Fruit fly (Drosophila melanogaster) whole organism, embryonic: ENCODE results near the gene Plzf.

ENCODE experiments used
- Adf1 ChIP-seq: fragments of 200-800 bp; sonication (Bioruptor generic); IDR thresholded peaks from 2 replicates; pipeline ENCODE4 v1.3.6; 2022; ENCODE audit warnings: missing biosample characterization, missing genetic modification characterization
- Blimp-1 ChIP-seq: fragments of 200-800 bp; sonication (Bioruptor generic); optimal IDR thresholded peaks from 3 replicates; lab custom pipeline; 2018; ENCODE audit warnings: missing biosample characterization, missing genetic modification characterization, mild to moderate bottlenecking, moderate library complexity, missing genetic modification reagents
- BtbVII ChIP-seq: fragments of 200-800 bp; sonication (Bioruptor generic); optimal IDR thresholded peaks from 3 replicates; lab custom pipeline; 2017; ENCODE audit warnings: missing biosample characterization, mild to moderate bottlenecking, missing genetic modification characterization
- Bteb2 ChIP-seq: fragments of 200-800 bp; sonication (Bioruptor generic); optimal IDR thresholded peaks from 2 replicates; lab custom pipeline; 2016; ENCODE audit warnings: missing biosample characterization, missing genetic modification characterization
- CG10267 ChIP-seq: fragments of 200-800 bp; sonication (Bioruptor generic); optimal IDR thresholded peaks from 2 replicates; lab custom pipeline; 2018; ENCODE audit warnings: missing biosample characterization, mild to moderate bottlenecking, missing genetic modification characterization, moderate library complexity
- CG10543 ChIP-seq: fragments of 200-800 bp; sonication (Bioruptor generic); optimal IDR thresholded peaks from 3 replicates; lab custom pipeline; 2017; ENCODE audit warnings: missing biosample characterization, mild to moderate bottlenecking, missing genetic modification characterization, moderate library complexity
- CG11085 ChIP-seq: fragments of 200-800 bp; sonication (Bioruptor generic); IDR thresholded peaks from 2 replicates; pipeline ENCODE4 v1.3.6; 2022; ENCODE audit warnings: missing biosample characterization, missing genetic modification characterization
- CG11398 ChIP-seq: fragments of 200-800 bp; sonication (Bioruptor generic); optimal IDR thresholded peaks from 2 replicates; lab custom pipeline; 2016; ENCODE audit warnings: missing biosample characterization, missing genetic modification characterization
- CG12104 ChIP-seq: fragments of 200-800 bp; sonication (Bioruptor generic); optimal IDR thresholded peaks from 3 replicates; lab custom pipeline; 2016; ENCODE audit warnings: missing biosample characterization, missing genetic modification characterization
- CG1647 ChIP-seq: fragments of 200-800 bp; sonication (Bioruptor generic); optimal IDR thresholded peaks from 3 replicates; lab custom pipeline; 2016; ENCODE audit warnings: missing biosample characterization, missing genetic modification characterization
- CG31388 ChIP-seq: fragments of 200-800 bp; sonication (Bioruptor generic); optimal IDR thresholded peaks from 2 replicates; lab custom pipeline; 2016; ENCODE audit warnings: missing biosample characterization, missing genetic modification characterization
- CG32767 ChIP-seq: fragments of 200-800 bp; sonication (Bioruptor generic); IDR thresholded peaks from 2 replicates; pipeline ENCODE4 v1.3.6; 2022; ENCODE audit warnings: missing biosample characterization, missing genetic modification characterization
- CG33557 ChIP-seq: fragments of 200-800 bp; sonication (Bioruptor generic); optimal IDR thresholded peaks from 2 replicates; lab custom pipeline; 2019; ENCODE audit warnings: missing biosample characterization, mild to moderate bottlenecking, missing genetic modification characterization, moderate library complexity
- CG3847 ChIP-seq: fragments of 200-800 bp; sonication (Bioruptor generic); IDR thresholded peaks from 2 replicates; pipeline ENCODE4 v1.3.6; 2022; ENCODE audit warnings: missing biosample characterization, missing genetic modification characterization
- CG5180 ChIP-seq: fragments of 200-800 bp; sonication (Bioruptor generic); optimal IDR thresholded peaks from 3 replicates; lab custom pipeline; 2017; ENCODE audit warnings: missing biosample characterization, missing genetic modification characterization, mild to moderate bottlenecking, moderate library complexity, missing genetic modification reagents
- CG6683 ChIP-seq: fragments of 200-800 bp; sonication (Bioruptor generic); optimal IDR thresholded peaks from 2 replicates; lab custom pipeline; 2017; ENCODE audit warnings: missing biosample characterization, mild to moderate bottlenecking, missing genetic modification characterization, missing genetic modification reagents
- CG6765 ChIP-seq: fragments of 200-800 bp; sonication (Bioruptor generic); optimal IDR thresholded peaks from 3 replicates; lab custom pipeline; 2017; ENCODE audit warnings: missing biosample characterization, mild to moderate bottlenecking, missing genetic modification characterization
- CG8388 ChIP-seq: fragments of 200-800 bp; sonication (Bioruptor generic); optimal IDR thresholded peaks from 2 replicates; lab custom pipeline; 2019; ENCODE audit warnings: missing biosample characterization, mild to moderate bottlenecking, missing genetic modification characterization, moderate library complexity
- CG8944 ChIP-seq: fragments of 200-800 bp; sonication (Bioruptor generic); optimal IDR thresholded peaks from 3 replicates; lab custom pipeline; 2016; ENCODE audit warnings: missing biosample characterization, missing genetic modification characterization
- CG9817 ChIP-seq: fragments of 200-800 bp; sonication (Bioruptor generic); optimal IDR thresholded peaks from 2 replicates; lab custom pipeline; 2018; ENCODE audit warnings: missing biosample characterization, mild to moderate bottlenecking, missing genetic modification characterization, moderate library complexity
- CrebB ChIP-seq: fragments of 200-800 bp; sonication (Bioruptor generic); optimal IDR thresholded peaks from 3 replicates; lab custom pipeline; 2018; ENCODE audit warnings: missing biosample characterization, mild to moderate bottlenecking, missing genetic modification characterization
- Dfd ChIP-seq, 2 experiments: fragments of >200 bp; optimal IDR thresholded peaks; 2 replicates each; lab custom pipeline; 2017; ENCODE audit warnings: missing biosample characterization in 2 of 2, missing genetic modification characterization in 2 of 2
- Dip3 ChIP-seq: fragments of 200-800 bp; sonication (Bioruptor generic); optimal IDR thresholded peaks from 3 replicates; lab custom pipeline; 2016; ENCODE audit warnings: missing biosample characterization, missing genetic modification characterization
- Dref ChIP-seq: fragments of 200-800 bp; sonication (Bioruptor generic); IDR thresholded peaks from 2 replicates; pipeline ENCODE4 v1.3.6; 2022; ENCODE audit warnings: missing biosample characterization, missing genetic modification characterization
- ERR ChIP-seq: fragments of 200-800 bp; sonication (Bioruptor generic); optimal IDR thresholded peaks from 2 replicates; lab custom pipeline; 2016; ENCODE audit warnings: missing biosample characterization, missing genetic modification characterization
- Ravus ChIP-seq: fragments of 200-800 bp; sonication (Bioruptor generic); IDR thresholded peaks from 2 replicates; pipeline ENCODE4 v1.3.6; 2022; ENCODE audit warnings: missing biosample characterization, missing genetic modification characterization
- Side ChIP-seq: fragments of 200-800 bp; sonication (Bioruptor generic); optimal IDR thresholded peaks from 2 replicates; lab custom pipeline; 2016; ENCODE audit warnings: missing biosample characterization, missing genetic modification characterization
- Sox100B ChIP-seq: fragments of 200-800 bp; sonication (Bioruptor generic); optimal IDR thresholded peaks from 3 replicates; lab custom pipeline; 2018; ENCODE audit warnings: missing biosample characterization, mild to moderate bottlenecking, missing genetic modification characterization
- aop ChIP-seq: fragments of 200-800 bp; sonication (Bioruptor generic); IDR thresholded peaks from 2 replicates; pipeline ENCODE4 v1.3.6; 2022; ENCODE audit warnings: missing biosample characterization, missing genetic modification characterization
- da ChIP-seq: fragments of 200-800 bp; sonication (Bioruptor generic); optimal IDR thresholded peaks from 2 replicates; lab custom pipeline; 2016; ENCODE audit warnings: missing biosample characterization, missing genetic modification characterization
- disco-r ChIP-seq: fragments of 200-800 bp; sonication (Bioruptor generic); optimal IDR thresholded peaks from 2 replicates; lab custom pipeline; 2016; ENCODE audit warnings: missing biosample characterization, missing genetic modification characterization
- ems ChIP-seq: fragments of 200-800 bp; sonication (Bioruptor generic); optimal IDR thresholded peaks from 3 replicates; lab custom pipeline; 2016; ENCODE audit warnings: missing biosample characterization, missing genetic modification characterization
- fd64A ChIP-seq: fragments of 200-800 bp; sonication (Bioruptor generic); optimal IDR thresholded peaks from 3 replicates; lab custom pipeline; 2018; ENCODE audit warnings: missing biosample characterization, mild to moderate bottlenecking, missing genetic modification characterization
- fd96Cb ChIP-seq: fragments of 200-800 bp; sonication (Bioruptor generic); optimal IDR thresholded peaks from 2 replicates; lab custom pipeline; 2018; ENCODE audit warnings: missing biosample characterization, mild to moderate bottlenecking, missing genetic modification characterization, moderate library complexity
- gcm ChIP-seq: fragments of 200-800 bp; sonication (Bioruptor generic); optimal IDR thresholded peaks from 2 replicates; lab custom pipeline; 2019; ENCODE audit warnings: missing biosample characterization, mild to moderate bottlenecking, missing genetic modification characterization, moderate library complexity
- gsb ChIP-seq: fragments of 200-800 bp; sonication (Bioruptor generic); IDR thresholded peaks from 2 replicates; pipeline ENCODE4 v1.3.6; 2022; ENCODE audit warnings: missing biosample characterization, missing genetic modification characterization
- hbn ChIP-seq: fragments of 200-800 bp; sonication (Bioruptor generic); IDR thresholded peaks from 2 replicates; pipeline ENCODE4 v1.3.6; 2022; ENCODE audit warnings: missing biosample characterization, missing genetic modification characterization; ENCODE audit not compliant: partially characterized antibody
- hkb ChIP-seq, 2 experiments: fragments of 200-800 bp in 1 of 2; fragments of >200 bp in 1 of 2; sonication (Bioruptor generic) in 1 of 2; IDR thresholded peaks in 1 of 2; optimal IDR thresholded peaks in 1 of 2; 2 replicates each; pipeline versions ENCODE4 v1.3.6 to Lab custom; 2017 to 2022; ENCODE audit warnings: missing biosample characterization in 1 of 2, missing genetic modification characterization in 1 of 2
- kay ChIP-seq: fragments of 200-800 bp; sonication (Bioruptor generic); optimal IDR thresholded peaks from 2 replicates; lab custom pipeline; 2016; ENCODE audit warnings: missing biosample characterization, missing genetic modification characterization
- ken ChIP-seq: fragments of 200-800 bp; sonication (Bioruptor generic); IDR thresholded peaks from 3 replicates; pipeline ENCODE4 v1.3.6; 2022; ENCODE audit warnings: missing biosample characterization, missing genetic modification characterization
- otp ChIP-seq: fragments of 200-800 bp; sonication (Bioruptor generic); IDR thresholded peaks from 3 replicates; pipeline ENCODE4, ENCODE4 v1.3.6; 2022; ENCODE audit warnings: missing biosample characterization, missing genetic modification characterization
- pfk ChIP-seq: fragments of 200-800 bp; sonication (Bioruptor generic); optimal IDR thresholded peaks from 2 replicates; lab custom pipeline; 2018; ENCODE audit warnings: missing biosample characterization, mild to moderate bottlenecking, missing genetic modification characterization, moderate library complexity
- prd ChIP-seq, 3 experiments: fragments of >200 bp in 2 of 3; fragments of 200-800 bp in 1 of 3; sonication (Bioruptor generic) in 1 of 3; optimal IDR thresholded peaks in 2 of 3; IDR thresholded peaks in 1 of 3; 2 replicates in 2 of 3; 3 replicates in 1 of 3; pipeline versions ENCODE4 v1.3.6 to Lab custom; 2017 to 2022; ENCODE audit warnings: missing biosample characterization in 1 of 3, missing genetic modification characterization in 1 of 3
- run ChIP-seq: fragments of 200-800 bp; sonication (Bioruptor generic); optimal IDR thresholded peaks from 3 replicates; lab custom pipeline; 2018; ENCODE audit warnings: missing biosample characterization, mild to moderate bottlenecking, missing genetic modification characterization
- sisA ChIP-seq: fragments of 200-800 bp; sonication (Bioruptor generic); IDR thresholded peaks from 2 replicates; pipeline ENCODE4 v1.3.6; 2022; ENCODE audit warnings: missing biosample characterization, missing genetic modification characterization
- sr ChIP-seq: fragments of 200-800 bp; sonication (Bioruptor generic); IDR thresholded peaks from 3 replicates; pipeline ENCODE4 v1.3.6; 2022; ENCODE audit warnings: missing biosample characterization, missing genetic modification characterization
- tio ChIP-seq: fragments of 200-800 bp; sonication (Bioruptor generic); optimal IDR thresholded peaks from 2 replicates; lab custom pipeline; 2017; ENCODE audit warnings: missing biosample characterization, missing genetic modification characterization, inconsistent platforms
- tll ChIP-seq, 2 experiments: fragments of 200-800 bp in 1 of 2; fragments of >200 bp in 1 of 2; sonication (Bioruptor generic) in 1 of 2; optimal IDR thresholded peaks; 2 replicates each; lab custom pipeline; 2017 to 2019; ENCODE audit warnings: missing biosample characterization in 2 of 2, missing genetic modification characterization in 2 of 2, mild to moderate bottlenecking in 1 of 2, moderate library complexity in 1 of 2
- z ChIP-seq: fragments of 200-800 bp; sonication (Bioruptor generic); IDR thresholded peaks from 3 replicates; pipeline ENCODE4 v1.3.6; 2022; ENCODE audit warnings: missing biosample characterization, missing genetic modification characterization

Plzf gene

DNA sequence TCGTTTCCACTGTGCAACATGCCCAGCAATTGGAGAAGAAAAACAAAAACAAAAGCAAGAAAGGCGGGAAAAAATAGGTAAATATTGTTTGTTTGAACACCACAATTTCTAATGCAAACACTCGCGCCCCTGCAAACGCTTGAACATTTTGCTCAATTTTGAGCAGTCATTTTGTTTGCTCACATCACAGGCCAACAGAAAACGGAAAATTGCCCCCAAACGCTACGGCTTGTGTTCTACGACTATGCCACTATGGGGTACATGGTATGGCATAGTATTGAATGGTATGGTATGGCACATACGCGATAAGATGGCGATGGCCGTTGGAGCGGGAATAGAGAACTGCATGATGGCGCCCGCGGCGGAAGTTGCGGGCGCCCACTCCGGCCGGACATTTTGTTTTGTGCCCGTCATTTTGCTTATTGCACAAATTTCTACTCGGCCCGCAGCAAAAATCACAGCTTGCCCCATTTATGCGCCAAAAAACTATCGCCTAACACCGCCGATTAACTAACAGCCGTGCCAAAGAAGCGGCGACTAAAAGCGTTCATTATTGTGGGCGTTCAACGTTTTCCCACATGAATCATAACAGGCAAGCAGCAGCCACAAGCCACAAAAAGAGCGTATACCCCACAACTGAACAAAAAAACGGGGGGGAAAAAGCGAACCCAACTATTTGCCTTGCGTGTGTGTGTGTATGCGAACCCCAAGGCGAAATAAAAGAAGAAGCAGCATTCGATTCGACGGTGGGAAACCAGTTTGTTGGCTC lies 44.3 kb downstream of the Plzf start (continued):
- TF ChIP-seq CG1647 (GFP tag; lab: Kevin White, UChicago) (peak; percentile 6), CG10267 (peak; percentile 10), ken (no peak), CG8388 (GFP tag; lab: Kevin White, UChicago) (peak; percentile 64), sisA (GFP tag; lab: Robert Waterston, UW) (no peak), CG12104 (peak; percentile 62), CG11398 (GFP tag; lab: Kevin White, UChicago) (peak; percentile 86), da (GFP tag; lab: Kevin White, UChicago) (no peak), CG6683 (GFP tag; lab: Kevin White, UChicago) (peak; percentile 69), fd96Cb (peak; percentile 2), Ravus (GFP tag; lab: Robert Waterston, UW) (no peak), fd64A (GFP tag; lab: Kevin White, UChicago) (peak; percentile 89), CG6765 (peak; percentile 36), Dfd (GFP tag; optimal IDR thresholded peaks at IDR 0.05; lab: Kevin White, UChicago) (no peak), sr (GFP tag; lab: Robert Waterston, UW) (no peak), ERR (peak; percentile 32), CG32767 (no peak), z (GFP tag; lab: Robert Waterston, UW) (no peak), gcm (GFP tag; lab: Kevin White, UChicago) (peak; percentile 68), CG33557 (GFP tag; lab: Kevin White, UChicago) (peak; percentile 93), CG10543 (peak; percentile 85), prd (optimal IDR thresholded peaks at IDR 0.05; lab: Kevin White, UChicago) (no peak), prd (GFP tag; IDR thresholded peaks at IDR 0.05; lab: Robert Waterston, UW) (no peak), Blimp-1 (GFP tag; lab: Kevin White, UChicago) (peak; percentile 47), Side (GFP tag; lab: Kevin White, UChicago) (peak; percentile 63), run (peak; percentile 77), Sox100B (GFP tag; lab: Kevin White, UChicago) (peak; percentile 72), kay (GFP tag; lab: Kevin White, UChicago) (peak; percentile 20), tio (GFP tag; lab: Kevin White, UChicago) (no peak), hbn (no peak), gsb (GFP tag; lab: Robert Waterston, UW) (no peak), CG31388 (GFP tag; lab: Kevin White, UChicago) (no peak), Adf1 (GFP tag; lab: Robert Waterston, UW) (no peak), CG3847 (no peak), CrebB (tag; lab: Kevin White, UChicago) (peak; percentile 85), disco-r (GFP tag; lab: Kevin White, UChicago) (peak; percentile 2), ems (GFP tag; lab: Kevin White, UChicago) (peak; percentile 19), pfk (GFP tag; lab: Kevin White, UChicago) (peak; percentile 68), CG5180 (GFP tag; lab: Kevin White, UChicago) (peak; percentile 69), Dip3 (GFP tag; lab: Kevin White, UChicago) (peak; percentile 37), Bteb2 (GFP tag; lab: Kevin White, UChicago) (no peak), CG11085 (GFP tag; lab: Robert Waterston, UW) (no peak), otp (GFP tag; lab: Robert Waterston, UW) (no peak), BtbVII (GFP tag; lab: Kevin White, UChicago) (peak; percentile 74), Dref (GFP tag; lab: Robert Waterston, UW) (no peak), hkb (optimal IDR thresholded peaks at IDR 0.05; lab: Kevin White, UChicago) (no peak), hkb (GFP tag; IDR thresholded peaks at IDR 0.05; lab: Robert Waterston, UW) (no peak), CG9817 (tag; lab: Kevin White, UChicago) (peak; percentile 12), CG8944 (GFP tag; lab: Kevin White, UChicago) (peak; percentile 24), aop (GFP tag; lab: Robert Waterston, UW) (no peak), tll (GFP tag; optimal IDR thresholded peaks at IDR 0.05; lab: Kevin White, UChicago) (no peak)
